Worm (Caenorhabditis elegans): Measurements from ENCODE around the gene dim-1.

ce11 chrX:8089916-8090315 lies 31.9 kb upstream of the dim-1 start:
- TF ChIP-seq ztf-29 (GFP tag; IDR thresholded peaks at IDR 0.05) = no peak
- TF ChIP-seq med-1 (GFP tag; optimal IDR thresholded peaks at IDR 0.05; ENCODE audit: insufficient read depth) = no peak
- no peak for TF ChIP-seq ztf-23 (GFP tag; IDR thresholded peaks at IDR 0.05)
- no peak for TF ChIP-seq klf-2 (GFP tag; conservative IDR thresholded peaks at IDR 0.05)
- TF ChIP-seq ref-1 (GFP tag; conservative IDR thresholded peaks at IDR 0.05) = no peak
- TF ChIP-seq cog-1 (tag; optimal IDR thresholded peaks at IDR 0.05) = no peak
